Worm (Caenorhabditis elegans) whole organism, midembryonic: ENCODE data around the gene osm-10.

ENCODE experiments used
- flt-1 ChIP-seq: fragments of 200-800 bp; sonication (Bioruptor generic); IDR thresholded peaks from 2 replicates; pipeline ENCODE4 v1.3.6; 2022; ENCODE audit warnings: missing genetic modification characterization, missing compliant biosample characterization
- klf-2 ChIP-seq: fragments of 200-800 bp; sonication (Bioruptor generic); conservative IDR thresholded peaks from 2 replicates; pipeline ENCODE4 v1.3.6; 2022; ENCODE audit warnings: missing genetic modification reagents, missing genetic modification characterization, missing compliant biosample characterization
- med-1 ChIP-seq: sonication (generic microtip); optimal IDR thresholded peaks from 2 replicates; lab custom pipeline; 2017; ENCODE audit warnings: missing genetic modification characterization, mild to moderate bottlenecking, missing compliant biosample characterization, antibody characterized with exemption, missing genetic modification reagents; ENCODE audit not compliant: insufficient read depth
- tab-1 ChIP-seq: fragments of 200-800 bp; sonication (Bioruptor generic); IDR thresholded peaks from 2 replicates; pipeline ENCODE4 v1.3.6; 2022; ENCODE audit warnings: missing genetic modification characterization, missing compliant biosample characterization
- ztf-29 ChIP-seq: fragments of 200-800 bp; sonication (Bioruptor generic); IDR thresholded peaks from 2 replicates; pipeline ENCODE4 v1.3.6; 2022; ENCODE audit warnings: missing genetic modification reagents, missing genetic modification characterization, missing compliant biosample characterization

DNA sequence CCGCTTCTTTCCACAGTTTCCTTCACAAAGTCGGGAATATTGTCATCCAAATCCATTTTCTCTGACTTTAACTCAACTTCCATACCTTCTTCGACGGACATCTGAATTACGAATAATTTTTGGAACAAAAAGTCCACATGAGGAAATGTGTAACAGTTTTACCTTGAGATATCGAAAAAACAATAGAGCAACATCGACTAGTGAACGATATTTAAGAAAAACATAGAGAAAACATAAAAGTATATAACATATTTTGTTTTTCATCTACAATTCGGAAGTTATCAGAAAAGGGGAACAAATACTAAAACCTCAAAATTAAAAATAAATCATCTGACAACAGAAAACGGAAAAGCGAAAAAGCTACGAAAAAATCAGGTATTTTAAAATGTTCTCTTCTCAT lies 10.3 kb upstream of the osm-10 start, which contains the start of gene adr-2:
- no peak for TF ChIP-seq flt-1
- TF ChIP-seq tab-1 (GFP tag; lab: Robert Waterston, UW), result no peak
- TF ChIP-seq ztf-29 (GFP tag; lab: Robert Waterston, UW), result no peak
- no peak for TF ChIP-seq klf-2 (GFP tag; lab: Robert Waterston, UW)
- TF ChIP-seq med-1 (GFP tag; lab: Kevin White, UChicago), result no peak
